Worm (Caenorhabditis elegans): Measurements from ENCODE around the gene F59A2.5.

DNA sequence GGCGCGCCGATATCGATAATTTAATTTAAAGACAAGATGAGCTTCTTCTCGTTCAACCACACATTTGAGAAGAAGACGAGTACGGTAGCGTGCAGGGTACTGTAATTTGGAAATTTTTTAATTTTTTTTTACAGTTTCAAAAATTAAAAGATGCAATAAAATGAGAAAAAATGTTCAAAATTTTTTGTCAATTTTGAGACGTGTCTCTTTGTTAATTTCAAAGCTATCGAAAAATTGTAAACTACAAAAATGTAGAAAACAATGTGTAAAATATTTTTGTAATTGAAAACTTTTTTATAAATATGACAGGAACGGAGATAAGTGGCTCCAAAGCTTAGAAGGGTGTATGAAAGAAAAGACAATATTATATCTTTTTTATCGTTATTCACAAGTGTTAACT lies 26.7 kb downstream of the F59A2.5 start, which contains the start of gene K01A11.1:
- TF ChIP-seq nhr-12 (tag; optimal IDR thresholded peaks at IDR 0.05) (no peak), zag-1 (tag; optimal IDR thresholded peaks at IDR 0.05) (no peak), ama-1 (optimal IDR thresholded peaks at IDR 0.05) (no peak), ceh-82 (tag; optimal IDR thresholded peaks at IDR 0.05) (no peak), ces-1 (GFP tag; optimal IDR thresholded peaks at IDR 0.05) (no peak), fkh-10 (GFP tag; optimal IDR thresholded peaks at IDR 0.05) (no peak), nhr-77 (tag; optimal IDR thresholded peaks at IDR 0.05) (no peak), jun-1 (tag; optimal IDR thresholded peaks at IDR 0.05) (no peak), snu-23 (GFP tag; optimal IDR thresholded peaks at IDR 0.05) (no peak), mep-1 (tag; optimal IDR thresholded peaks at IDR 0.05) (no peak), mdl-1 (tag; optimal IDR thresholded peaks at IDR 0.05) (no peak), lin-39 (tag; optimal IDR thresholded peaks at IDR 0.05) (no peak), lir-3 (tag; optimal IDR thresholded peaks at IDR 0.05; ENCODE audit: poor library complexity) (no peak)
